Fruit fly (Drosophila melanogaster) whole organism, embryonic: ENCODE results near the gene Sld5.

Experiments
- ATbp ChIP-seq: fragments of 200-800 bp; sonication (Bioruptor generic); optimal IDR thresholded peaks from 2 replicates; lab custom pipeline; 2017; ENCODE audit warnings: missing biosample characterization, mild to moderate bottlenecking, missing genetic modification characterization, missing genetic modification reagents
- Asciz ChIP-seq: fragments of 200-800 bp; sonication (Bioruptor generic); optimal IDR thresholded peaks from 2 replicates; lab custom pipeline; 2017; ENCODE audit warnings: missing biosample characterization, mild to moderate bottlenecking, missing genetic modification characterization, missing genetic modification reagents
- Atf3 ChIP-seq: fragments of 200-800 bp; sonication (Bioruptor generic); optimal IDR thresholded peaks from 3 replicates; lab custom pipeline; 2016; ENCODE audit warnings: missing biosample characterization, missing genetic modification characterization
- Awh ChIP-seq: fragments of 200-800 bp; sonication (Bioruptor generic); IDR thresholded peaks from 2 replicates; pipeline ENCODE4, ENCODE4 v1.3.6; 2022; ENCODE audit warnings: missing biosample characterization, missing genetic modification characterization
- B-H2 ChIP-seq: fragments of 200-800 bp; sonication (Bioruptor generic); optimal IDR thresholded peaks from 2 replicates; lab custom pipeline; 2018; ENCODE audit warnings: missing biosample characterization, mild to moderate bottlenecking, missing genetic modification characterization
- CG10267 ChIP-seq: fragments of 200-800 bp; sonication (Bioruptor generic); optimal IDR thresholded peaks from 2 replicates; lab custom pipeline; 2018; ENCODE audit warnings: missing biosample characterization, mild to moderate bottlenecking, missing genetic modification characterization, moderate library complexity
- CG12299 ChIP-seq: fragments of 200-800 bp; sonication (Bioruptor generic); optimal IDR thresholded peaks from 2 replicates; lab custom pipeline; 2018; ENCODE audit warnings: missing biosample characterization, mild to moderate bottlenecking, missing genetic modification characterization
- CG12769 ChIP-seq: fragments of 200-800 bp; sonication (Bioruptor generic); optimal IDR thresholded peaks from 2 replicates; lab custom pipeline; 2019; ENCODE audit warnings: missing biosample characterization, mild to moderate bottlenecking, missing genetic modification characterization, moderate library complexity
- CG18262 ChIP-seq: fragments of 200-800 bp; optimal IDR thresholded peaks from 3 replicates; lab custom pipeline; 2019; ENCODE audit warnings: missing biosample characterization, mild to moderate bottlenecking, missing genetic modification characterization, moderate library complexity
- CG18476 ChIP-seq: fragments of 200-800 bp; sonication (Bioruptor generic); optimal IDR thresholded peaks from 2 replicates; lab custom pipeline; 2016; ENCODE audit warnings: missing biosample characterization, mild to moderate bottlenecking, missing genetic modification characterization
- CG2678 ChIP-seq: fragments of 200-800 bp; sonication (Bioruptor generic); optimal IDR thresholded peaks from 3 replicates; lab custom pipeline; 2019; ENCODE audit warnings: missing biosample characterization, mild to moderate bottlenecking, missing genetic modification characterization, moderate library complexity
- CG2889 ChIP-seq: fragments of 200-800 bp; sonication (Bioruptor generic); IDR thresholded peaks from 3 replicates; pipeline ENCODE4 v1.3.6; 2022; ENCODE audit warnings: missing biosample characterization, missing genetic modification characterization
- CG30020 ChIP-seq: fragments of 200-800 bp; optimal IDR thresholded peaks from 2 replicates; lab custom pipeline; 2019; ENCODE audit warnings: missing biosample characterization, mild to moderate bottlenecking, missing genetic modification characterization, moderate library complexity
- CG30431 ChIP-seq: fragments of 200-800 bp; sonication (Bioruptor generic); optimal IDR thresholded peaks from 2 replicates; lab custom pipeline; 2017; ENCODE audit warnings: missing biosample characterization, missing genetic modification characterization
- CG34422 ChIP-seq: fragments of 200-800 bp; sonication (Bioruptor generic); IDR thresholded peaks from 3 replicates; pipeline ENCODE4 v1.3.6; 2022; ENCODE audit warnings: missing biosample characterization, missing genetic modification characterization
- CG4360 ChIP-seq: fragments of 200-800 bp; sonication (Bioruptor generic); IDR thresholded peaks from 2 replicates; pipeline ENCODE4 v1.3.6; 2022; ENCODE audit warnings: missing biosample characterization, missing genetic modification characterization
- CG8359 ChIP-seq: fragments of 200-800 bp; sonication (Bioruptor generic); optimal IDR thresholded peaks from 2 replicates; lab custom pipeline; 2017; ENCODE audit warnings: missing biosample characterization, mild to moderate bottlenecking, missing genetic modification characterization, borderline replicate concordance
- CG9609 ChIP-seq: fragments of 200-800 bp; sonication (Bioruptor generic); optimal IDR thresholded peaks from 3 replicates; lab custom pipeline; 2016; ENCODE audit warnings: missing biosample characterization, missing genetic modification characterization
- D19B ChIP-seq: fragments of 200-800 bp; sonication (Bioruptor generic); optimal IDR thresholded peaks from 2 replicates; lab custom pipeline; 2017; ENCODE audit warnings: missing biosample characterization, mild to moderate bottlenecking, missing genetic modification characterization
- Dref ChIP-seq: fragments of 200-800 bp; sonication (Bioruptor generic); IDR thresholded peaks from 2 replicates; pipeline ENCODE4 v1.3.6; 2022; ENCODE audit warnings: missing biosample characterization, missing genetic modification characterization
- Ets97D ChIP-seq: fragments of 200-800 bp; sonication (Bioruptor generic); optimal IDR thresholded peaks from 3 replicates; lab custom pipeline; 2016; ENCODE audit warnings: missing biosample characterization, missing genetic modification characterization
- Hand ChIP-seq: fragments of 200-800 bp; sonication (Bioruptor generic); optimal IDR thresholded peaks from 2 replicates; lab custom pipeline; 2017; ENCODE audit warnings: mild to moderate bottlenecking, missing biosample characterization, missing genetic modification reagents, missing genetic modification characterization
- NFAT ChIP-seq: fragments of 200-800 bp; sonication (Bioruptor generic); IDR thresholded peaks from 2 replicates; pipeline ENCODE4 v1.3.6; 2022; ENCODE audit warnings: missing biosample characterization, missing genetic modification characterization
- Nf-YB ChIP-seq: fragments of 200-800 bp; sonication (Bioruptor generic); optimal IDR thresholded peaks from 3 replicates; lab custom pipeline; 2019; ENCODE audit warnings: missing biosample characterization, mild to moderate bottlenecking, missing genetic modification characterization, moderate library complexity
- Oaz ChIP-seq: fragments of 200-800 bp; sonication (Bioruptor generic); IDR thresholded peaks from 2 replicates; pipeline ENCODE4 v1.3.6; 2022; ENCODE audit warnings: missing biosample characterization, missing genetic modification characterization
- Poxn ChIP-seq: fragments of 200-800 bp; sonication (Bioruptor generic); IDR thresholded peaks from 2 replicates; pipeline ENCODE4 v1.3.6; 2022; ENCODE audit warnings: missing biosample characterization, missing genetic modification characterization
- Xbp1 ChIP-seq: fragments of 200-800 bp; sonication (Bioruptor generic); optimal IDR thresholded peaks from 3 replicates; lab custom pipeline; 2016; ENCODE audit warnings: missing biosample characterization, mild to moderate bottlenecking, missing genetic modification characterization
- btn ChIP-seq: fragments of 200-800 bp; sonication (Bioruptor generic); optimal IDR thresholded peaks from 2 replicates; lab custom pipeline; 2016; ENCODE audit warnings: missing biosample characterization, missing genetic modification characterization
- cad ChIP-seq: fragments of >200 bp; optimal IDR thresholded peaks from 2 replicates; lab custom pipeline; 2017; ENCODE audit warnings: missing biosample characterization, missing genetic modification characterization
- caup ChIP-seq: fragments of 200-800 bp; sonication (Bioruptor generic); optimal IDR thresholded peaks from 3 replicates; lab custom pipeline; 2017; ENCODE audit warnings: missing biosample characterization, mild to moderate bottlenecking, missing genetic modification characterization, moderate library complexity; ENCODE audit not compliant: severe bottlenecking
- dmrt11E ChIP-seq: fragments of 200-800 bp; sonication (Bioruptor generic); optimal IDR thresholded peaks from 3 replicates; lab custom pipeline; 2018; ENCODE audit warnings: missing biosample characterization, mild to moderate bottlenecking, missing genetic modification characterization, moderate library complexity
- dmrt99B ChIP-seq: fragments of 200-800 bp; sonication (Bioruptor generic); optimal IDR thresholded peaks from 2 replicates; lab custom pipeline; 2018; ENCODE audit warnings: missing biosample characterization, mild to moderate bottlenecking, missing genetic modification characterization, moderate library complexity
- eve ChIP-seq, 2 experiments: fragments of >200 bp; optimal IDR thresholded peaks; 2 replicates each; lab custom pipeline; 2017; ENCODE audit warnings: missing biosample characterization in 2 of 2, missing genetic modification characterization in 2 of 2
- exex ChIP-seq: fragments of 200-800 bp; sonication (Bioruptor generic); optimal IDR thresholded peaks from 4 replicates; lab custom pipeline; 2018; ENCODE audit warnings: missing biosample characterization, mild to moderate bottlenecking, missing genetic modification characterization, moderate library complexity
- fd64A ChIP-seq: fragments of 200-800 bp; sonication (Bioruptor generic); optimal IDR thresholded peaks from 3 replicates; lab custom pipeline; 2018; ENCODE audit warnings: missing biosample characterization, mild to moderate bottlenecking, missing genetic modification characterization
- fru ChIP-seq: fragments of >200 bp; optimal IDR thresholded peaks from 2 replicates; lab custom pipeline; 2017
- gfzf ChIP-seq: fragments of 200-800 bp; sonication (Bioruptor generic); optimal IDR thresholded peaks from 2 replicates; lab custom pipeline; 2016; ENCODE audit warnings: missing biosample characterization, mild to moderate bottlenecking, missing genetic modification characterization, moderate library complexity
- grau ChIP-seq: fragments of 200-800 bp; optimal IDR thresholded peaks from 3 replicates; lab custom pipeline; 2019; ENCODE audit warnings: missing biosample characterization, mild to moderate bottlenecking, missing genetic modification characterization, moderate library complexity
- gt ChIP-seq: fragments of 200-800 bp; sonication (Bioruptor generic); IDR thresholded peaks from 2 replicates; pipeline ENCODE4 v1.3.6; 2022; ENCODE audit warnings: missing biosample characterization, missing genetic modification characterization
- ind ChIP-seq: fragments of 200-800 bp; sonication (Bioruptor generic); optimal IDR thresholded peaks from 3 replicates; lab custom pipeline; 2016; ENCODE audit warnings: missing biosample characterization, missing genetic modification characterization
- jigr1 ChIP-seq: fragments of 200-800 bp; sonication (Bioruptor generic); IDR thresholded peaks from 3 replicates; pipeline ENCODE4 v1.3.6; 2022; ENCODE audit warnings: missing biosample characterization, missing genetic modification characterization
- jumu ChIP-seq: fragments of 200-800 bp; sonication (Bioruptor generic); optimal IDR thresholded peaks from 3 replicates; lab custom pipeline; 2016; ENCODE audit warnings: missing biosample characterization, missing genetic modification characterization
- knrl ChIP-seq: fragments of 200-800 bp; sonication (Bioruptor generic); IDR thresholded peaks from 3 replicates; pipeline ENCODE4 v1.3.6; 2022; ENCODE audit warnings: missing biosample characterization, missing genetic modification characterization; ENCODE audit not compliant: partially characterized antibody
- lov ChIP-seq, 2 experiments: fragments of 200-800 bp in 1 of 2; fragments of >200 bp in 1 of 2; sonication (Bioruptor generic) in 1 of 2; IDR thresholded peaks in 1 of 2; optimal IDR thresholded peaks in 1 of 2; 2 replicates in 1 of 2; 3 replicates in 1 of 2; pipeline versions ENCODE4 v1.3.6 to Lab custom; 2017 to 2022; ENCODE audit warnings: missing biosample characterization in 1 of 2, missing genetic modification characterization in 1 of 2
- maf-S ChIP-seq: fragments of 200-800 bp; sonication (Bioruptor generic); optimal IDR thresholded peaks from 2 replicates; lab custom pipeline; 2016; ENCODE audit warnings: missing biosample characterization, missing genetic modification characterization
- onecut ChIP-seq: fragments of 200-800 bp; sonication (Bioruptor generic); IDR thresholded peaks from 2 replicates; pipeline ENCODE4 v1.3.6; 2022; ENCODE audit warnings: missing biosample characterization, missing genetic modification characterization
- pita ChIP-seq: fragments of 200-800 bp; sonication (Bioruptor generic); optimal IDR thresholded peaks from 2 replicates; lab custom pipeline; 2017; ENCODE audit warnings: missing biosample characterization, mild to moderate bottlenecking, missing genetic modification characterization
- rib ChIP-seq: fragments of 200-800 bp; sonication (Bioruptor generic); IDR thresholded peaks from 2 replicates; pipeline ENCODE4 v1.3.6; 2022; ENCODE audit warnings: missing biosample characterization, missing genetic modification characterization
- slbo ChIP-seq: fragments of 200-800 bp; sonication (Bioruptor generic); IDR thresholded peaks from 2 replicates; pipeline ENCODE4 v1.3.6; 2022; ENCODE audit warnings: missing biosample characterization, missing genetic modification characterization
- trem ChIP-seq: fragments of 200-800 bp; optimal IDR thresholded peaks from 3 replicates; lab custom pipeline; 2019; ENCODE audit warnings: missing biosample characterization, mild to moderate bottlenecking, missing genetic modification characterization, moderate library complexity
- yki ChIP-seq: fragments of >200 bp; optimal IDR thresholded peaks from 3 replicates; lab custom pipeline; 2018

Gene Sld5

DNA sequence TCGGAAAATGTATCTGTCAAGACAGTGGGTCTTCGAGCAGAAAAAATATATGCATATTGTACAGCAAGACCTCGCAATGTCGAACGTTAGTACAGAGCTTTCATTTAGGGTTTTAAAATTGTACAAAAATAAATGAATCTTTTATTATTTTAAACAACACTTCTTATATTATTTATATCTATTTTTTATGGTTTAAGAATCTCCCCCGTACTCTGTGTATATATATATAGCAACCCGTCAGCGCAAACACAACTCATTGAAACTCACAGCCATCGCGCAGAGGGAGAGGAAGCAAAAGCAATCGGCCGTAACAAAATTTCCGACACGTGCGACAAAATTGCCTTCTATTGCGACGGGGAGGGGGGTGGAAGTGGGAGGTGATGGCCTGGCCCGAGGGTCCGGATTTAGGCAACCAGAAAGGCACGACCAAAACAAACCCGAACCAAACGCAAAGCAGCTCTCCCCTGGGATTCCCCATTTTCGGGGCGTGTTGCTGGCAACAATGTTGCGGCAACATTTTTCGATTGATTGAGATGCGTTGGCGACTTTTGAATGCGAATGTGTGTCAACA, 49.7 kb upstream of the Sld5 start (continued):
- TF ChIP-seq lov (optimal IDR thresholded peaks at IDR 0.05; lab: Kevin White, UChicago) (no peak), lov (GFP tag; IDR thresholded peaks at IDR 0.05; lab: Robert Waterston, UW) (no peak), CG9609 (GFP tag; lab: Kevin White, UChicago) (no peak), pita (GFP tag; lab: Kevin White, UChicago) (no peak), yki (lab: Kevin White, UChicago) (no peak), CG30020 (tag; lab: Kevin White, UChicago) (no peak), dmrt11E (no peak), Xbp1 (GFP tag; lab: Kevin White, UChicago) (peak; percentile 43), ind (GFP tag; lab: Kevin White, UChicago) (peak; percentile 74), CG2678 (tag; lab: Kevin White, UChicago) (peak; percentile 85), cad (no peak), CG4360 (GFP tag; lab: Robert Waterston, UW) (no peak), Atf3 (no peak), knrl (GFP tag; lab: Robert Waterston, UW) (0 out of 3 replicates have a peak, but pooled peaks have one; percentile 9), jigr1 (GFP tag; lab: Robert Waterston, UW) (no peak), trem (tag; lab: Kevin White, UChicago) (no peak), CG12769 (tag; lab: Kevin White, UChicago) (peak; percentile 97), B-H2 (GFP tag; lab: Kevin White, UChicago) (no peak), Ets97D (GFP tag; lab: Kevin White, UChicago) (peak; percentile 32), btn (GFP tag; lab: Kevin White, UChicago) (no peak), CG34422 (peak; percentile 80), CG8359 (no peak), Nf-YB (no peak), Hand (GFP tag; lab: Kevin White, UChicago) (no peak), CG18262 (tag; lab: Kevin White, UChicago) (peak; percentile 0), Oaz (GFP tag; lab: Robert Waterston, UW) (peak; percentile 45; the same call in 1 of the 2 replicates), exex (tag; lab: Kevin White, UChicago) (no peak), rib (GFP tag; lab: Robert Waterston, UW) (no peak), Poxn (GFP tag; lab: Robert Waterston, UW) (no peak), CG12299 (tag; lab: Kevin White, UChicago) (peak; percentile 25), slbo (GFP tag; lab: Robert Waterston, UW) (peak; percentile 88), gt (GFP tag; lab: Robert Waterston, UW) (no peak), CG30431 (GFP tag; lab: Kevin White, UChicago) (no peak), caup (GFP tag; lab: Kevin White, UChicago) (peak; percentile 68), Asciz (GFP tag; lab: Kevin White, UChicago) (no peak), eve (GFP tag; optimal IDR thresholded peaks at IDR 0.05; lab: Kevin White, UChicago) (no peak), jumu (no peak), Dref (GFP tag; lab: Robert Waterston, UW) (no peak), Awh (GFP tag; lab: Robert Waterston, UW) (peak; percentile 59; the same call in 1 of the 2 replicates), D19B (GFP tag; lab: Kevin White, UChicago) (peak; percentile 50), ATbp (GFP tag; lab: Kevin White, UChicago) (peak; percentile 46), gfzf (no peak), NFAT (GFP tag; lab: Robert Waterston, UW) (peak; percentile 66), CG2889 (no peak), CG10267 (tag; lab: Kevin White, UChicago) (peak; percentile 2), CG18476 (peak; percentile 30), onecut (GFP tag; lab: Robert Waterston, UW) (peak; percentile 4; the same call in 1 of the 2 replicates), dmrt99B (tag; lab: Kevin White, UChicago) (peak; percentile 75), grau (tag; lab: Kevin White, UChicago) (peak; percentile 90), fru (lab: Kevin White, UChicago) (no peak), fd64A (GFP tag; lab: Kevin White, UChicago) (no peak), maf-S (GFP tag; lab: Kevin White, UChicago) (no peak)
